Fruit fly (Drosophila melanogaster): ENCODE measurements around the gene CG3527.

DNA sequence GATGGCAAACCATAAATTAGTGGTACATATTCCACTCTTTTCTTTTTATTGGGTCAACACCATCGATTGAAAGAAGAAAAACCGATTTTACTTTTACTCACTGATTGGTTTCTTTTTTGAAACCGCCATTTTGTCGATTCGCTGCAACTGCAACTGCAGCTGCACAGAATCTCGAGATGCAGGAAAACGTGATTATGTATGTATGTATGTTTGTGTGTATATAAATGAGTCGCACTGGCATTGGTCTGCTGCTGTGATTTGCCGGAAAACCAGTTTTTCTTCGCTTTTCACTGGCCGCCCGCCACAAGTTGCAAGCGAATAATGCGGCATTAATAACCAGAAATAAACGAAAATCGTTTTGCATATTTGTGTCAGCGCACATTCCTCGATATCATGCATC is 2.9 kb downstream of the CG3527 start:
- TF ChIP-seq Dll (optimal IDR thresholded peaks at IDR 0.05), result no peak
- TF ChIP-seq usp (GFP tag; optimal IDR thresholded peaks at IDR 0.05), result no peak
- no peak for TF ChIP-seq pan (optimal IDR thresholded peaks at IDR 0.05)
- TF ChIP-seq psq (optimal IDR thresholded peaks at IDR 0.05), result no peak
- no peak for TF ChIP-seq EcR (GFP tag; optimal IDR thresholded peaks at IDR 0.05)

Data from whole organism.